Fruit fly (Drosophila melanogaster) whole organism, pupa: Measurements from ENCODE around the gene ArgRS-m.

ENCODE experiments used
- CG10348 ChIP-seq: fragments of 200-800 bp; sonication (Bioruptor generic); IDR thresholded peaks from 2 replicates; pipeline ENCODE4 v1.3.6; 2022; ENCODE audit warnings: missing biosample characterization, missing genetic modification characterization
- CG12605 ChIP-seq: fragments of 200-800 bp; sonication (Bioruptor generic); IDR thresholded peaks from 2 replicates; pipeline ENCODE4 v1.3.6; 2022; ENCODE audit warnings: missing biosample characterization, missing genetic modification characterization
- CG13204 ChIP-seq: fragments of 200-800 bp; sonication (Bioruptor generic); optimal IDR thresholded peaks from 2 replicates; lab custom pipeline; 2018; ENCODE audit warnings: missing biosample characterization, mild to moderate bottlenecking, missing genetic modification characterization, moderate library complexity
- CG14655 ChIP-seq: fragments of 200-800 bp; sonication (Bioruptor generic); optimal IDR thresholded peaks from 3 replicates; lab custom pipeline; 2017; ENCODE audit warnings: mild to moderate bottlenecking, missing biosample characterization, missing genetic modification reagents, missing genetic modification characterization
- CG15710 ChIP-seq: fragments of 200-800 bp; sonication (Bioruptor generic); optimal IDR thresholded peaks from 2 replicates; lab custom pipeline; 2018; ENCODE audit warnings: missing biosample characterization, mild to moderate bottlenecking, missing genetic modification characterization, moderate library complexity
- CG17806 ChIP-seq: fragments of 200-800 bp; sonication (Bioruptor generic); optimal IDR thresholded peaks from 2 replicates; lab custom pipeline; 2018; ENCODE audit warnings: missing biosample characterization, mild to moderate bottlenecking, missing genetic modification characterization, moderate library complexity
- CG32121 ChIP-seq: fragments of 200-800 bp; sonication (Bioruptor generic); IDR thresholded peaks from 2 replicates; pipeline ENCODE4 v1.3.6; 2022; ENCODE audit warnings: missing biosample characterization, missing genetic modification characterization
- CG34367 ChIP-seq: fragments of 200-800 bp; sonication (Bioruptor generic); optimal IDR thresholded peaks from 2 replicates; lab custom pipeline; 2018; ENCODE audit warnings: missing biosample characterization, mild to moderate bottlenecking, missing genetic modification characterization
- CG4496 ChIP-seq: fragments of 200-800 bp; sonication (Bioruptor generic); IDR thresholded peaks from 3 replicates; pipeline ENCODE4 v1.3.6; 2022; ENCODE audit warnings: missing biosample characterization, missing genetic modification characterization
- CG8159 ChIP-seq: fragments of 200-800 bp; sonication (Bioruptor generic); optimal IDR thresholded peaks from 3 replicates; lab custom pipeline; 2018; ENCODE audit warnings: missing biosample characterization, mild to moderate bottlenecking, missing genetic modification characterization, moderate library complexity
- CG8301 ChIP-seq: fragments of 200-800 bp; sonication (Bioruptor generic); optimal IDR thresholded peaks from 2 replicates; lab custom pipeline; 2018; ENCODE audit warnings: missing biosample characterization, mild to moderate bottlenecking, missing genetic modification characterization
- CG9948 ChIP-seq: fragments of 200-800 bp; sonication (Bioruptor generic); optimal IDR thresholded peaks from 2 replicates; lab custom pipeline; 2018; ENCODE audit warnings: missing biosample characterization, mild to moderate bottlenecking, missing genetic modification characterization, moderate library complexity
- D1 ChIP-seq: fragments of 200-800 bp; sonication (Bioruptor generic); optimal IDR thresholded peaks from 2 replicates; lab custom pipeline; 2018; ENCODE audit warnings: missing biosample characterization, mild to moderate bottlenecking, missing genetic modification characterization, moderate library complexity
- EcR ChIP-seq: fragments of 200-800 bp; sonication (Bioruptor generic); optimal IDR thresholded peaks from 3 replicates; lab custom pipeline; 2019; ENCODE audit warnings: missing biosample characterization, missing genetic modification characterization, mild to moderate bottlenecking, moderate library complexity, missing genetic modification reagents
- Ets98B ChIP-seq: fragments of 200-800 bp; sonication (Bioruptor generic); IDR thresholded peaks from 2 replicates; pipeline ENCODE4 v1.3.6; 2022; ENCODE audit warnings: missing biosample characterization, missing genetic modification characterization
- Pif1A ChIP-seq: fragments of 200-800 bp; sonication (Bioruptor generic); optimal IDR thresholded peaks from 3 replicates; lab custom pipeline; 2016; ENCODE audit warnings: missing biosample characterization, missing genetic modification characterization
- Pif1B ChIP-seq: fragments of 200-800 bp; sonication (Bioruptor generic); optimal IDR thresholded peaks from 3 replicates; lab custom pipeline; 2016; ENCODE audit warnings: missing biosample characterization, missing genetic modification characterization
- Snoo ChIP-seq: fragments of 200-800 bp; sonication (Bioruptor generic); optimal IDR thresholded peaks from 3 replicates; lab custom pipeline; 2017; ENCODE audit warnings: missing biosample characterization, mild to moderate bottlenecking, missing genetic modification characterization, inconsistent platforms
- fd96Ca ChIP-seq: fragments of 200-800 bp; sonication (Bioruptor generic); IDR thresholded peaks from 3 replicates; pipeline ENCODE4 v1.3.6; 2022; ENCODE audit warnings: missing biosample characterization, missing genetic modification characterization
- gl ChIP-seq: fragments of 200-800 bp; sonication (Bioruptor generic); optimal IDR thresholded peaks from 2 replicates; lab custom pipeline; 2018; ENCODE audit warnings: missing biosample characterization, mild to moderate bottlenecking, missing genetic modification characterization
- rn ChIP-seq: fragments of 200-800 bp; sonication (Bioruptor generic); IDR thresholded peaks from 2 replicates; pipeline ENCODE4 v1.3.6; 2022; ENCODE audit warnings: missing biosample characterization, missing genetic modification characterization

The ArgRS-m gene

DNA sequence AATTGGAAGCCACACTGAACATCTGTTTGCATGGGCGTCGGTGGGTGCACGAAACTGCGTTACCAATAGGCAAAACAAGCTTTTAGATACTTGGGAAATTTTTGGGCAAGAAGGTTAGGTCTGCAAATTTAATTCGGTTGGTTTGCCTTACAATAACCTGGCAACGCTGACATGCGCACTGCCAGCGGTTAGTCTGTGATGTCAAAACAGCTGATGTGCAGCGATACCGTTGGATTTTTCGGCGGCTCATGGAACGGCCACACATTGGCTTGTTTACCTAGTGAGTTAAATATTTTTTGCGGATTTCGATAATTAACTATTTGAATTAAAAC, at the start of gene ArgRS-m:
Gene ArgRS-m, plus strand, starts transcription at position 187 of the 332 bp plus-strand sequence.
- TF ChIP-seq CG10348 (GFP tag; lab: Robert Waterston, UW) (no peak), CG13204 (GFP tag; lab: Kevin White, UChicago) (no peak), CG14655 (GFP tag; lab: Kevin White, UChicago) (peak; percentile 37), fd96Ca (GFP tag; lab: Robert Waterston, UW) (peak; percentile 48; the same call in 1 of the 3 replicates), CG12605 (GFP tag; lab: Robert Waterston, UW) (no peak; the same call in 1 of the 2 replicates), gl (tag; lab: Kevin White, UChicago) (no peak), CG17806 (tag; lab: Kevin White, UChicago) (peak; percentile 2), Pif1B (GFP tag; lab: Kevin White, UChicago) (peak; percentile 12), EcR (GFP tag; lab: Kevin White, UChicago) (no peak), CG9948 (tag; lab: Kevin White, UChicago) (peak; percentile 40), Ets98B (peak; percentile 61; the same call in 1 of the 2 replicates), CG8159 (tag; lab: Kevin White, UChicago) (peak; percentile 20), CG34367 (peak; percentile 30), CG32121 (GFP tag; lab: Robert Waterston, UW) (peak; percentile 47; the same call in 1 of the 2 replicates), D1 (tag; lab: Kevin White, UChicago) (no peak), Pif1A (no peak), CG4496 (GFP tag; lab: Robert Waterston, UW) (peak; percentile 82), rn (GFP tag; lab: Robert Waterston, UW) (no peak), CG8301 (no peak), Snoo (no peak), CG15710 (tag; lab: Kevin White, UChicago) (peak; percentile 31)

DNA sequence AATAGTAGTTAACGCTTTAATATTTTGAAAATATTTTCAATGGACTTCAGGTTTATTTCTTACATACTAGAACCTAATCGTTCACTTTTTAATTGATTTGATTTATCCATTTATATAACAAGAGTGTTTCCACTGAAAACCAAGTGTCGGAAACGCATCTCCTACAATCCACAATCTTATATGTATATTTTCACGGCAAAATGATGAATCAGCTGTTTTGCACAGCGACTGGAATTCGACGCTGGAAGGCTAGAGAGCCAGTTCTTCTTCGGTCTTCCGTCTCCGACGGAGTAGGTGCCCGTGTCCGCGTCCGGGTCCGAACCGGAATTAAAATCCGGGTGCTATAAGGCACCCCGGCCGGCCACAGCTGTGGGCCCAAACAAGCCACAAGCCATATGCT, 2.4 kb upstream of the ArgRS-m start:
- no peak for TF ChIP-seq CG10348 (GFP tag; lab: Robert Waterston, UW)
- no peak for TF ChIP-seq fd96Ca (GFP tag; lab: Robert Waterston, UW)
- TF ChIP-seq EcR (GFP tag; lab: Kevin White, UChicago), result no peak

DNA sequence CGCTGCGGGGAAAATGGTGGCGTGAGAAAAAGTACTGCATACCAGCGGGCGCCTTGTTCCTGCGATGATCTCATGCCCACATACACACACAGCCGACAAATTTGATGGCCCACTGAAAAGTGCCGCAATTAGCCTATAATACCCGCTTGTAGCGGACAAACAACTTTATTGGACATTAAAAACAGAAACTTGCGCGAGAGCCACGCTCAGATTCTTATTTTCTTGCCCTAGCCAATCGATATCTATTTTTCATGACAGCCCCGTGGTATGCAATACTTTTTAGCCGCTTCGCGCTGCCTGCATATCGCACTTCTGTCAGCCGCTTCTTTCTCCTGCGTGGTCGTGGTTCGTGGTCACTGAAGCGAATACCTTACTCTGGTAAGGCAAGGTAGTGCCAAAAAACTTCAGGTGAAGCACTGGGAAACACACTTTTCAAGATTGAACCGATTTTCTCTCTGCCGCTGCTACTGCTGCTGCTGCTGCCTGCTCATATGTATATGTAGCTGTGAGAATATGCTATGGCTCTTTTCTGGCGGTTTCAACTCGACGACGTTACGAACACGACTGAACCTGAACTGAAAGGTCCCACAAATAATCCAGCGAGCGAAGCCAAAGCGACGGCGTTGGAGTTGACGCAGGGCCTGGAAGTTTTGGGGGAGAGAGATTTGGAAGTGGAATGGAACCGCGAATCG, 532 bp upstream of the ArgRS-m start, which contains the start of gene CG17816:
Gene CG17816, minus strand, starts transcription at position 567 of the 692 bp plus-strand sequence.
- no peak for TF ChIP-seq D1 (tag; lab: Kevin White, UChicago)
- no peak for TF ChIP-seq CG32121 (GFP tag; lab: Robert Waterston, UW)
- no peak for TF ChIP-seq CG17806 (tag; lab: Kevin White, UChicago)
- TF ChIP-seq Snoo, result no peak
- no peak for TF ChIP-seq Pif1B (GFP tag; lab: Kevin White, UChicago)
- TF ChIP-seq CG34367, result no peak
- TF ChIP-seq EcR (GFP tag; lab: Kevin White, UChicago), result peak; percentile 28
- no peak for TF ChIP-seq CG15710 (tag; lab: Kevin White, UChicago)
- TF ChIP-seq Pif1A, result no peak
- TF ChIP-seq CG13204 (GFP tag; lab: Kevin White, UChicago), result peak; percentile 12
- TF ChIP-seq CG4496 (GFP tag; lab: Robert Waterston, UW), result peak; percentile 61; the same call in 2 of the 3 replicates
- TF ChIP-seq CG8159 (tag; lab: Kevin White, UChicago), result no peak
- no peak for TF ChIP-seq rn (GFP tag; lab: Robert Waterston, UW)
- TF ChIP-seq, all 21 proteins: peak for 3

DNA sequence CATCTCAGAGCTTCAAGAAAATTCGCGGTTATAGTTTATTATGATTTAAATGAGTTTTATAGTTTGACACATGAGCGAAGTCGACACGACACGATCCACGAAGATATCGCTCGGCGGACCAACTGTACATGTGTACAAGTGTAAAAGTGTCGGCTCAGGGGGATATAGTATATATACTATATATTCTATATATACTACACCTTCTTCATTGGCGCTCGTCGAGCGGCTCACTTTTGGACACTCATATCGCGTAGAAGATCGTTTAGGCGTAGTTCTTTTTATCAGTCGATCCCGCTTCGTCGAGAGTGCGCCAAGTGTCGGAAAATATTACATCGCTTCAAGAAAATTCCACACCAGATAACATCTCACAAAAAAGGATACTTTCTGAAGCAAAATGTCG, 4.2 kb downstream of the ArgRS-m start, which contains the start of gene wtrw:
Gene wtrw, plus strand, starts transcription at position 301 of the 400 bp plus-strand sequence.
- TF ChIP-seq Pif1A, result no peak
- no peak for TF ChIP-seq CG34367
- TF ChIP-seq CG8159 (tag; lab: Kevin White, UChicago), result no peak
- no peak for TF ChIP-seq CG8301
- no peak for TF ChIP-seq fd96Ca (GFP tag; lab: Robert Waterston, UW)
- no peak for TF ChIP-seq CG15710 (tag; lab: Kevin White, UChicago)
- TF ChIP-seq CG14655 (GFP tag; lab: Kevin White, UChicago), result no peak
- no peak for TF ChIP-seq CG12605 (GFP tag; lab: Robert Waterston, UW)
- TF ChIP-seq gl (tag; lab: Kevin White, UChicago), result no peak
- no peak for TF ChIP-seq Pif1B (GFP tag; lab: Kevin White, UChicago)
- TF ChIP-seq CG13204 (GFP tag; lab: Kevin White, UChicago), result no peak
- TF ChIP-seq CG32121 (GFP tag; lab: Robert Waterston, UW), result no peak
- no peak for TF ChIP-seq rn (GFP tag; lab: Robert Waterston, UW)
- TF ChIP-seq CG10348 (GFP tag; lab: Robert Waterston, UW), result no peak
- TF ChIP-seq Ets98B, result no peak
- TF ChIP-seq CG9948 (tag; lab: Kevin White, UChicago), result no peak
- no peak for TF ChIP-seq CG4496 (GFP tag; lab: Robert Waterston, UW)
- no peak for TF ChIP-seq D1 (tag; lab: Kevin White, UChicago)
- TF ChIP-seq CG17806 (tag; lab: Kevin White, UChicago), result no peak
- TF ChIP-seq, all 21 proteins: peak for 0

DNA sequence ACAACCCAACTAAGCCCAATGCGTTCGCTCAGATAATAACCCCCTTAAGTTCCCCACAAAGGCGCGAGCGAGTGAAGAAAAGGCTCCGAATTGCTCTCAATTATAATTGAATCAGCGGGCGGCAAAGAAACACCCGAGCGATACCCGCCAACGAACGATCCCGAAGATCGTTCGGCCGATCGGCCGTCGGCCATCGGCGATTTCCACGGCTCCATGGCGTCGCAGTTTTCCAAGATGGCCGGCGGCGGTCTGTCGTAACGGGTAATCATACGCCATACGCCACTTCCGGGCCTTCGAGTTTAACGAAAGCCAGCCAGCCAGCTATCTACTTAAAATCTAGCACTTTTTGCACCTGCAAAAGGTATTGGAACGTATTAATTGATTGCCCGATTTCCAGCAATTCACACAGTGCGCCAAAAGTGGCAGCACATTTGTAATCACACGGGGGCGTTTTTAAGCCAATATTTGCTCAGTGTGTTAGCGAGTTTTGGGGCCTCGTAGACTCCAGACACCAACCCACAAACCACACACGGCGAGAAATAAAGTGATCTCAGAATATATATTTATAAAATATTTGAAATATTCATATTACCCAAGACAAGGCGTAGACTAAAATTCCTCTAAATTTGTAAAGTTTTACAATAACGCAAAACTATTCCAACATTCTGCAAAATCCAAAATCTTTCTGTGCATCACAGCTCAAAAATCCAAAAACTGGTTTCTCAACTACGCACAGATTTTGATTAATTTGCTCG, 5.6 kb downstream of the ArgRS-m start:
- TF ChIP-seq Snoo, result peak; percentile 11
- TF ChIP-seq CG8159 (tag; lab: Kevin White, UChicago), result peak; percentile 3
- TF ChIP-seq CG34367, result no peak
- TF ChIP-seq D1 (tag; lab: Kevin White, UChicago), result no peak
- TF ChIP-seq CG8301, result peak; percentile 1
- TF ChIP-seq CG4496 (GFP tag; lab: Robert Waterston, UW), result peak; percentile 87
- TF ChIP-seq CG9948 (tag; lab: Kevin White, UChicago), result no peak
- TF ChIP-seq CG32121 (GFP tag; lab: Robert Waterston, UW), result peak; percentile 88
- TF ChIP-seq CG12605 (GFP tag; lab: Robert Waterston, UW), result peak; percentile 71
- no peak for TF ChIP-seq gl (tag; lab: Kevin White, UChicago)
- TF ChIP-seq CG17806 (tag; lab: Kevin White, UChicago), result peak; percentile 27
- TF ChIP-seq fd96Ca (GFP tag; lab: Robert Waterston, UW), result peak; percentile 84
- peak; percentile 17 for TF ChIP-seq CG13204 (GFP tag; lab: Kevin White, UChicago)
- TF ChIP-seq Pif1B (GFP tag; lab: Kevin White, UChicago), result peak; percentile 62
- peak; percentile 61; the same call in 1 of the 2 replicates for TF ChIP-seq rn (GFP tag; lab: Robert Waterston, UW)
- TF ChIP-seq Pif1A, result peak; percentile 53
- TF ChIP-seq EcR (GFP tag; lab: Kevin White, UChicago), result no peak
- TF ChIP-seq CG14655 (GFP tag; lab: Kevin White, UChicago), result peak; percentile 39
- no peak for TF ChIP-seq CG10348 (GFP tag; lab: Robert Waterston, UW)
- peak; percentile 79 for TF ChIP-seq Ets98B
- peak; percentile 1 for TF ChIP-seq CG15710 (tag; lab: Kevin White, UChicago)
